Fruit fly (Drosophila melanogaster) whole organism, embryonic: Measurements from ENCODE around the gene lok.

Source experiments
- BtbVII ChIP-seq: fragments of 200-800 bp; sonication (Bioruptor generic); optimal IDR thresholded peaks from 3 replicates; lab custom pipeline; 2017; ENCODE audit warnings: missing biosample characterization, mild to moderate bottlenecking, missing genetic modification characterization
- CG10321 ChIP-seq: fragments of 200-800 bp; sonication (Bioruptor generic); IDR thresholded peaks from 2 replicates; pipeline ENCODE4 v1.3.6; 2022; ENCODE audit warnings: missing biosample characterization, missing genetic modification characterization
- CG10462 ChIP-seq: fragments of 200-800 bp; sonication (Bioruptor generic); optimal IDR thresholded peaks from 2 replicates; lab custom pipeline; 2016; ENCODE audit warnings: missing biosample characterization, missing genetic modification characterization
- CG10543 ChIP-seq: fragments of 200-800 bp; sonication (Bioruptor generic); optimal IDR thresholded peaks from 3 replicates; lab custom pipeline; 2017; ENCODE audit warnings: missing biosample characterization, mild to moderate bottlenecking, missing genetic modification characterization, moderate library complexity
- CG12391 ChIP-seq: fragments of 200-800 bp; sonication (Bioruptor generic); optimal IDR thresholded peaks from 3 replicates; lab custom pipeline; 2018; ENCODE audit warnings: missing biosample characterization, mild to moderate bottlenecking, missing genetic modification characterization, moderate library complexity
- CG15479 ChIP-seq: fragments of 200-800 bp; sonication (Bioruptor generic); optimal IDR thresholded peaks from 3 replicates; lab custom pipeline; 2019; ENCODE audit warnings: missing biosample characterization, mild to moderate bottlenecking, missing genetic modification characterization, moderate library complexity
- CG15514 ChIP-seq: fragments of 200-800 bp; sonication (Bioruptor generic); optimal IDR thresholded peaks from 3 replicates; lab custom pipeline; 2017; ENCODE audit warnings: missing biosample characterization, missing genetic modification characterization, mild to moderate bottlenecking, moderate library complexity, missing genetic modification reagents
- CG1792 ChIP-seq: fragments of 200-800 bp; sonication (Bioruptor generic); optimal IDR thresholded peaks from 2 replicates; lab custom pipeline; 2016; ENCODE audit warnings: missing biosample characterization, missing genetic modification characterization
- CG1832 ChIP-seq: fragments of 200-800 bp; sonication (Bioruptor generic); optimal IDR thresholded peaks from 2 replicates; lab custom pipeline; 2017; ENCODE audit warnings: missing biosample characterization, mild to moderate bottlenecking, missing genetic modification characterization, inconsistent platforms
- CG18764 ChIP-seq: fragments of 200-800 bp; sonication (Bioruptor generic); optimal IDR thresholded peaks from 3 replicates; lab custom pipeline; 2016; ENCODE audit warnings: missing biosample characterization, missing genetic modification characterization
- CG2120 ChIP-seq: fragments of 200-800 bp; sonication (Bioruptor generic); optimal IDR thresholded peaks from 3 replicates; lab custom pipeline; 2016; ENCODE audit warnings: missing biosample characterization, missing genetic modification characterization
- CG31224 ChIP-seq: fragments of 200-800 bp; sonication (Bioruptor generic); IDR thresholded peaks from 2 replicates; pipeline ENCODE4 v1.3.6; 2022; ENCODE audit warnings: missing biosample characterization, missing genetic modification characterization
- CG31365 ChIP-seq: fragments of 200-800 bp; sonication (Bioruptor generic); optimal IDR thresholded peaks from 2 replicates; lab custom pipeline; 2018; ENCODE audit warnings: missing biosample characterization, mild to moderate bottlenecking, missing genetic modification characterization
- CG32532 ChIP-seq: fragments of 200-800 bp; sonication (Bioruptor generic); IDR thresholded peaks from 2 replicates; pipeline ENCODE4 v1.3.6; 2022; ENCODE audit warnings: missing biosample characterization, missing genetic modification characterization
- CG6813 ChIP-seq: fragments of 200-800 bp; sonication (Bioruptor generic); optimal IDR thresholded peaks from 2 replicates; lab custom pipeline; 2017; ENCODE audit warnings: missing biosample characterization, missing genetic modification characterization, mild to moderate bottlenecking, moderate library complexity, missing genetic modification reagents
- CG7372 ChIP-seq: fragments of 200-800 bp; sonication (Bioruptor generic); IDR thresholded peaks from 2 replicates; pipeline ENCODE4 v1.3.6; 2022; ENCODE audit warnings: missing biosample characterization, missing genetic modification characterization
- CG9609 ChIP-seq: fragments of 200-800 bp; sonication (Bioruptor generic); optimal IDR thresholded peaks from 3 replicates; lab custom pipeline; 2016; ENCODE audit warnings: missing biosample characterization, missing genetic modification characterization
- CG9797 ChIP-seq: fragments of 200-800 bp; sonication (Bioruptor generic); optimal IDR thresholded peaks from 3 replicates; lab custom pipeline; 2018; ENCODE audit warnings: missing biosample characterization, mild to moderate bottlenecking, missing genetic modification characterization
- CG9876 ChIP-seq: fragments of 200-800 bp; sonication (Bioruptor generic); optimal IDR thresholded peaks from 2 replicates; lab custom pipeline; 2016; ENCODE audit warnings: missing biosample characterization, missing genetic modification characterization
- CHES-1-like ChIP-seq: fragments of 200-800 bp; sonication (Bioruptor generic); optimal IDR thresholded peaks from 2 replicates; lab custom pipeline; 2016; ENCODE audit warnings: missing biosample characterization, missing genetic modification characterization
- Chrac-16 ChIP-seq: fragments of 200-800 bp; sonication (Bioruptor generic); optimal IDR thresholded peaks from 3 replicates; lab custom pipeline; 2016; ENCODE audit warnings: missing biosample characterization, missing genetic modification characterization
- CrebB ChIP-seq: fragments of 200-800 bp; sonication (Bioruptor generic); optimal IDR thresholded peaks from 3 replicates; lab custom pipeline; 2018; ENCODE audit warnings: missing biosample characterization, mild to moderate bottlenecking, missing genetic modification characterization
- D19B ChIP-seq: fragments of 200-800 bp; sonication (Bioruptor generic); optimal IDR thresholded peaks from 2 replicates; lab custom pipeline; 2017; ENCODE audit warnings: missing biosample characterization, mild to moderate bottlenecking, missing genetic modification characterization
- Dad ChIP-seq: fragments of 200-800 bp; sonication (Bioruptor generic); optimal IDR thresholded peaks from 3 replicates; lab custom pipeline; 2016; ENCODE audit warnings: missing biosample characterization, missing genetic modification characterization
- Dek ChIP-seq: fragments of 200-800 bp; sonication (Bioruptor generic); optimal IDR thresholded peaks from 3 replicates; lab custom pipeline; 2019; ENCODE audit warnings: missing biosample characterization, mild to moderate bottlenecking, missing genetic modification characterization, moderate library complexity
- Fer1 ChIP-seq: fragments of 200-800 bp; sonication (Bioruptor generic); optimal IDR thresholded peaks from 2 replicates; lab custom pipeline; 2017; ENCODE audit warnings: missing biosample characterization, mild to moderate bottlenecking, missing genetic modification characterization
- HLH4C ChIP-seq: fragments of 200-800 bp; sonication (Bioruptor generic); IDR thresholded peaks from 3 replicates; pipeline ENCODE4 v1.3.6; 2022; ENCODE audit warnings: missing biosample characterization, missing genetic modification characterization; ENCODE audit not compliant: partially characterized antibody
- Sry-δ ChIP-seq: fragments of 200-800 bp; sonication (Bioruptor generic); optimal IDR thresholded peaks from 2 replicates; lab custom pipeline; 2016; ENCODE audit warnings: missing biosample characterization, missing genetic modification characterization
- TFAM ChIP-seq: fragments of 200-800 bp; sonication (Bioruptor generic); optimal IDR thresholded peaks from 2 replicates; lab custom pipeline; 2017; ENCODE audit warnings: missing biosample characterization, missing genetic modification characterization, inconsistent platforms
- Vsx1 ChIP-seq: fragments of 200-800 bp; sonication (Bioruptor generic); optimal IDR thresholded peaks from 2 replicates; lab custom pipeline; 2017; ENCODE audit warnings: missing biosample characterization, mild to moderate bottlenecking, missing genetic modification characterization, missing genetic modification reagents
- Xbp1 ChIP-seq: fragments of 200-800 bp; sonication (Bioruptor generic); optimal IDR thresholded peaks from 3 replicates; lab custom pipeline; 2016; ENCODE audit warnings: missing biosample characterization, mild to moderate bottlenecking, missing genetic modification characterization
- Xrp1 ChIP-seq: fragments of 200-800 bp; sonication (Bioruptor generic); IDR thresholded peaks from 2 replicates; pipeline ENCODE4 v1.3.6; 2022; ENCODE audit warnings: missing biosample characterization, missing genetic modification characterization
- abd-A ChIP-seq: fragments of 200-800 bp; sonication (Bioruptor generic); optimal IDR thresholded peaks from 3 replicates; lab custom pipeline; 2019; ENCODE audit warnings: missing biosample characterization, mild to moderate bottlenecking, missing genetic modification characterization, moderate library complexity
- al ChIP-seq: fragments of 200-800 bp; sonication (Bioruptor generic); IDR thresholded peaks from 2 replicates; pipeline ENCODE4 v1.3.6; 2022; ENCODE audit warnings: missing biosample characterization, missing genetic modification characterization
- bsh ChIP-seq, 2 experiments: fragments of 200-800 bp; sonication (Bioruptor generic); optimal IDR thresholded peaks; 2 replicates each; lab custom pipeline; 2017 to 2018; ENCODE audit warnings: mild to moderate bottlenecking in 2 of 2, missing biosample characterization in 2 of 2, missing genetic modification characterization in 2 of 2, moderate library complexity in 1 of 2
- crp ChIP-seq, 2 experiments: fragments of 200-800 bp; sonication (Bioruptor generic); optimal IDR thresholded peaks; 2 replicates in 1 of 2; 3 replicates in 1 of 2; lab custom pipeline; 2017; ENCODE audit warnings: missing biosample characterization in 2 of 2, missing genetic modification characterization in 2 of 2, mild to moderate bottlenecking in 1 of 2, moderate library complexity in 1 of 2
- da ChIP-seq: fragments of 200-800 bp; sonication (Bioruptor generic); optimal IDR thresholded peaks from 2 replicates; lab custom pipeline; 2016; ENCODE audit warnings: missing biosample characterization, missing genetic modification characterization
- fd64A ChIP-seq: fragments of 200-800 bp; sonication (Bioruptor generic); optimal IDR thresholded peaks from 3 replicates; lab custom pipeline; 2018; ENCODE audit warnings: missing biosample characterization, mild to moderate bottlenecking, missing genetic modification characterization
- fu2 ChIP-seq: fragments of 200-800 bp; sonication (Bioruptor generic); optimal IDR thresholded peaks from 2 replicates; lab custom pipeline; 2016; ENCODE audit warnings: missing biosample characterization, missing genetic modification characterization
- p53 ChIP-seq: fragments of 200-800 bp; sonication (Bioruptor generic); optimal IDR thresholded peaks from 2 replicates; lab custom pipeline; 2016; ENCODE audit warnings: missing biosample characterization, missing genetic modification characterization
- pan ChIP-seq, 4 experiments: fragments of >200 bp in 3 of 4; fragments of 200-800 bp in 1 of 4; sonication (Bioruptor generic) in 1 of 4; optimal IDR thresholded peaks in 3 of 4; IDR thresholded peaks in 1 of 4; 2 replicates each; pipeline versions ENCODE4 v1.3.6 to Lab custom; 2017 to 2022; ENCODE audit warnings: missing biosample characterization in 2 of 4, missing genetic modification characterization in 2 of 4, mixed read lengths in 1 of 4
- phol ChIP-seq: fragments of 200-800 bp; sonication (Bioruptor generic); optimal IDR thresholded peaks from 3 replicates; lab custom pipeline; 2018; ENCODE audit warnings: missing biosample characterization, mild to moderate bottlenecking, missing genetic modification characterization, moderate library complexity
- psq ChIP-seq: fragments of 200-800 bp; sonication (Bioruptor generic); optimal IDR thresholded peaks from 2 replicates; lab custom pipeline; 2017; ENCODE audit warnings: missing biosample characterization, missing genetic modification characterization
- ro ChIP-seq: fragments of 200-800 bp; sonication (Bioruptor generic); IDR thresholded peaks from 2 replicates; pipeline ENCODE4 v1.3.6; 2022; ENCODE audit warnings: missing biosample characterization, missing genetic modification characterization
- schlank ChIP-seq: fragments of 200-800 bp; sonication (Bioruptor generic); optimal IDR thresholded peaks from 2 replicates; lab custom pipeline; 2018; ENCODE audit warnings: missing biosample characterization, mild to moderate bottlenecking, missing genetic modification characterization
- scrt ChIP-seq: fragments of 200-800 bp; sonication (Bioruptor generic); optimal IDR thresholded peaks from 2 replicates; lab custom pipeline; 2018; ENCODE audit warnings: missing biosample characterization, mild to moderate bottlenecking, missing genetic modification characterization, moderate library complexity
- sqz ChIP-seq: fragments of 200-800 bp; sonication (Bioruptor generic); optimal IDR thresholded peaks from 3 replicates; lab custom pipeline; 2018; ENCODE audit warnings: missing biosample characterization, mild to moderate bottlenecking, missing genetic modification characterization
- sug ChIP-seq: fragments of 200-800 bp; optimal IDR thresholded peaks from 2 replicates; lab custom pipeline; 2019; ENCODE audit warnings: missing biosample characterization, mild to moderate bottlenecking, missing genetic modification characterization, moderate library complexity
- zen ChIP-seq: fragments of 200-800 bp; sonication (Bioruptor generic); optimal IDR thresholded peaks from 3 replicates; lab custom pipeline; 2018; ENCODE audit warnings: missing biosample characterization, mild to moderate bottlenecking, missing genetic modification characterization, moderate library complexity

lok gene

DNA sequence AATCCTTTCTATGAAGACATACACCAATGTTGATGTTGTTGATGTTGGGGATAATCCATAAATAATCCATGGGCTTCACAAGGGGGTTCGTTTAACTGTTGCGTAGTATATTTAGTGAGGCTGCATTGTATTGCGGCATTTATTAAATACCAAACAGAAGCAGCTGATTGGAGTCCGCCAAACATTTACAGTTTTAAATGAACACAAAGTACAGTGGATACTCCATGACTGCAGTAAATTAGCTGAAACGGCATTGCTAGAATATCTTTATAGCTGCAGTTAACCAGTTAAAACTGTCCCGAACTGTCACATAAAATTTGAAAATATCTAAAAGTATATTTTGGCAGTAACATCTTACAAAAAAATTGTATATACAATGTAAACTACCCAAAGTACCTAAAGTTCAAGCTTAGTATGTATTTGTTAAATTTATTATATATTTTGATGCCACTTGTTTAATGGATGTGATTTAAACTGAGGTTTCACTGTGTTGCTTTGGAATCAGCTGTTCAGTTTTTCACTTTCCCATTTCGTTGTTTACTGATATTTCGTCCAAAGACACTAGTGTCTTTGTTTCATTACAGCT is 30.0 kb downstream of the lok start, which contains the start of the genes CG10747 and Pyroxd1 (continued):
- TF ChIP-seq pan (optimal IDR thresholded peaks at IDR 0.05; lab: Kevin White, UChicago) (no peak), pan (GFP tag; optimal IDR thresholded peaks at IDR 0.05 in 1 of 2, IDR thresholded peaks at IDR 0.05 in 1 of 2) (peak in 1 of 2 experiments; percentile 95), CG6813 (peak; percentile 91), sug (tag; lab: Kevin White, UChicago) (peak; percentile 97), Chrac-16 (GFP tag; lab: Kevin White, UChicago) (peak; percentile 98), CG31365 (peak; percentile 85), psq (peak; percentile 85), al (peak; percentile 97), CG31224 (GFP tag; lab: Robert Waterston, UW) (peak; percentile 89), CrebB (tag; lab: Kevin White, UChicago) (peak; percentile 95), CG9797 (GFP tag; lab: Kevin White, UChicago) (peak; percentile 76), Dek (peak; percentile 98), CG9609 (GFP tag; lab: Kevin White, UChicago) (peak; percentile 93), CG1832 (GFP tag; lab: Kevin White, UChicago) (no peak), CG9876 (GFP tag; lab: Kevin White, UChicago) (peak; percentile 88), CG10543 (GFP tag; lab: Kevin White, UChicago) (peak; percentile 98), BtbVII (GFP tag; lab: Kevin White, UChicago) (peak; percentile 95), CG15514 (peak; percentile 89), HLH4C (GFP tag; lab: Robert Waterston, UW) (no peak), CG32532 (GFP tag; lab: Robert Waterston, UW) (peak; percentile 96), crp (GFP tag; optimal IDR thresholded peaks at IDR 0.05; lab: Kevin White, UChicago) (peak; percentile 88 to 96), CG18764 (GFP tag; lab: Kevin White, UChicago) (peak; percentile 91), fd64A (peak; percentile 78), p53 (GFP tag; lab: Kevin White, UChicago) (peak; percentile 80), CG1792 (GFP tag; lab: Kevin White, UChicago) (peak; percentile 84), CG10321 (GFP tag; lab: Robert Waterston, UW) (peak; percentile 78), Vsx1 (peak; percentile 97), CG10462 (GFP tag; lab: Kevin White, UChicago) (peak; percentile 96), CG2120 (GFP tag; lab: Kevin White, UChicago) (peak; percentile 99), scrt (GFP tag; lab: Kevin White, UChicago) (peak; percentile 91), D19B (GFP tag; lab: Kevin White, UChicago) (peak; percentile 91), ro (GFP tag; lab: Robert Waterston, UW) (peak; percentile 92), Xrp1 (GFP tag; lab: Robert Waterston, UW) (peak; percentile 95), fu2 (GFP tag; lab: Kevin White, UChicago) (peak; percentile 94), Xbp1 (GFP tag; lab: Kevin White, UChicago) (peak; percentile 98), schlank (tag; lab: Kevin White, UChicago) (peak; percentile 94), CG12391 (peak; percentile 98), Sry-δ (GFP tag; lab: Kevin White, UChicago) (peak; percentile 57), CG7372 (GFP tag; lab: Robert Waterston, UW) (peak; percentile 94), bsh (GFP tag; optimal IDR thresholded peaks at IDR 0.05; lab: Kevin White, UChicago) (peak; percentile 95 to 96), CG15479 (GFP tag; lab: Kevin White, UChicago) (peak; percentile 67), abd-A (tag; lab: Kevin White, UChicago) (no peak), zen (tag; lab: Kevin White, UChicago) (peak; percentile 91), CHES-1-like (GFP tag; lab: Kevin White, UChicago) (peak; percentile 90), Fer1 (peak; percentile 96), Dad (GFP tag; lab: Kevin White, UChicago) (peak; percentile 91), TFAM (peak; percentile 56), sqz (no peak), da (GFP tag; lab: Kevin White, UChicago) (peak; percentile 90), phol (tag; lab: Kevin White, UChicago) (peak; percentile 96)
